Worm (Caenorhabditis elegans) whole organism, late embryonic: ENCODE results near the gene str-180.

Source experiments
- ceh-18 ChIP-seq: sonication (generic microtip); optimal IDR thresholded peaks from 2 replicates; lab custom pipeline; 2016; ENCODE audit warnings: missing genetic modification characterization, missing compliant biosample characterization
- ceh-34 ChIP-seq: sonication (generic microtip); optimal IDR thresholded peaks from 2 replicates; lab custom pipeline; 2016; ENCODE audit warnings: mild to moderate bottlenecking, missing genetic modification characterization, missing compliant biosample characterization
- dmd-4 ChIP-seq: sonication (generic microtip); optimal IDR thresholded peaks from 2 replicates; lab custom pipeline; 2016; ENCODE audit warnings: borderline replicate concordance, missing genetic modification characterization, missing compliant biosample characterization
- ets-4 ChIP-seq: sonication (generic microtip); optimal IDR thresholded peaks from 2 replicates; lab custom pipeline; 2016; ENCODE audit warnings: missing genetic modification characterization, missing compliant biosample characterization
- fax-1 ChIP-seq: sonication (generic microtip); optimal IDR thresholded peaks from 2 replicates; lab custom pipeline; 2016; ENCODE audit warnings: missing genotype, missing genetic modification characterization, missing compliant biosample characterization
- nfya-1 ChIP-seq: sonication (generic microtip); optimal IDR thresholded peaks from 2 replicates; lab custom pipeline; 2017; ENCODE audit warnings: missing genetic modification characterization, mild to moderate bottlenecking, missing compliant biosample characterization, antibody characterized with exemption, moderate library complexity
- pros-1 ChIP-seq: fragments of 150-350 bp; optimal IDR thresholded peaks from 2 replicates; lab custom pipeline; 2014; ENCODE audit warnings: missing biosample characterization, missing genetic modification reagents, missing genetic modification characterization

DNA sequence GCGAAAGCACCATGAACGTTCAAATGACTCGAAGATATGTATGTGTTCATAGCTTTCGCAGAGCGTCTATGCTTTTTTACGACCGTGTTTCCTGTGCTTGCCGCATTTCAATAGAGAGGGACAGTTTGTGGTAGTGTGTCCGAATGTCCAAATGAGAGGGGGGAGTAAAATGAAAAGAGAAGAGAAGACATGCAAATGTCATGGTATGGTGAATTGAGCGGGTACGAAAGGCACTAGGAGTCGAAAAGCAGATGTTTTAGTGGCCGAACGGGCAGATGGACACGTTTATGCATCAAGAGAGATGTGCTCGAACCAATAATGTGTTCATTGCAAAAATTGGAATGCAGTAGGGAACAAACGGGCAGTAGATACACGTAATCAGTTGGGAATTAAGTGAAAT, 16.9 kb upstream of the str-180 start:
- TF ChIP-seq fax-1 (tag; lab: Kevin White, UChicago) (no peak), dmd-4 (tag; lab: Kevin White, UChicago) (no peak), pros-1 (tag; lab: Kevin White, UChicago) (no peak), ceh-18 (tag; lab: Kevin White, UChicago) (no peak), nfya-1 (tag; lab: Kevin White, UChicago) (no peak), ets-4 (tag; lab: Kevin White, UChicago) (no peak), ceh-34 (no peak)
